Worm (Caenorhabditis elegans): Measurements from ENCODE around the gene pqn-76.

DNA sequence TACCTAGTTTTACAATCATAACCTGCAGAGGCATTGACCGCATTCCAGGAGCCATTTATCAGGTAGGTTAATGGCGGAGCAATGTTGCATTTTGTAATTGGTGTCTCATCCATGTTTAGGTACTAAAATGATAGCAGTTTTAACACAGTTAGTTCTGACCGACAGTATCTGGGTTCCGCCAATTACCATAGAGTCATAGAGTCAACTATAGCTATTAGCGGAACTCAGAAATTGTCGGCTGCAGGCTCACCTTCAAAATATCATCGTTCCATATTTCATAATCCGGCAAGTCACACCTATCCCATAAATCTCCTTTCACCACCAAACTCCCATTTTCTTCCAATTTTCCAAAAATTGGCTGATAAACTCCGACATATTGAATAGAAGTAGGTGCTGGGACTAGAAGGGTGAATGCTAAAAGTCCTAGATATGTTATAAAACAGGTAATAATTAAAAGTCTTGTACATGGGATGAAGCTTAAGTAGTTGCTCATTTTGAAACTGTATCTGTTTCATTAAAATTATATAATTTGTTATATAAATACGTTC is 39.4 kb upstream of the pqn-76 start, which contains the start of gene Y73F8A.35:
- TF ChIP-seq jun-1 (tag; optimal IDR thresholded peaks at IDR 0.05) (no peak), C04F5.9 (tag; optimal IDR thresholded peaks at IDR 0.05) (no peak), alr-1 (tag; optimal IDR thresholded peaks at IDR 0.05; ENCODE audit: borderline replicate concordance) (no peak), lin-39 (tag; optimal IDR thresholded peaks at IDR 0.05) (no peak), fkh-10 (GFP tag; optimal IDR thresholded peaks at IDR 0.05) (no peak), sox-4 (tag; optimal IDR thresholded peaks at IDR 0.05) (no peak), nhr-237 (tag; optimal IDR thresholded peaks at IDR 0.05) (no peak), aly-2 (tag; optimal IDR thresholded peaks at IDR 0.05) (no peak), fkh-8 (tag; optimal IDR thresholded peaks at IDR 0.05) (no peak)
